Fruit fly (Drosophila melanogaster) whole organism, embryonic: ENCODE data around the gene Atf3.

ENCODE experiments used
- Abd-B ChIP-seq: fragments of 200-800 bp; sonication (Bioruptor generic); optimal IDR thresholded peaks from 2 replicates; lab custom pipeline; 2018; ENCODE audit warnings: missing biosample characterization, mild to moderate bottlenecking, missing genetic modification characterization, moderate library complexity
- Blimp-1 ChIP-seq: fragments of 200-800 bp; sonication (Bioruptor generic); optimal IDR thresholded peaks from 3 replicates; lab custom pipeline; 2018; ENCODE audit warnings: missing biosample characterization, missing genetic modification characterization, mild to moderate bottlenecking, moderate library complexity, missing genetic modification reagents
- CG12744 ChIP-seq: fragments of 200-800 bp; sonication (Bioruptor generic); optimal IDR thresholded peaks from 2 replicates; lab custom pipeline; 2016; ENCODE audit warnings: missing biosample characterization, missing genetic modification characterization
- CG16815 ChIP-seq: fragments of 200-800 bp; sonication (Bioruptor generic); optimal IDR thresholded peaks from 3 replicates; lab custom pipeline; 2017; ENCODE audit warnings: missing biosample characterization, mild to moderate bottlenecking, missing genetic modification characterization
- CG32772 ChIP-seq: fragments of 200-800 bp; sonication (Bioruptor generic); IDR thresholded peaks from 2 replicates; pipeline ENCODE4 v1.3.6; 2022; ENCODE audit warnings: missing biosample characterization, missing genetic modification characterization
- CG4820 ChIP-seq: fragments of 200-800 bp; sonication (Bioruptor generic); optimal IDR thresholded peaks from 3 replicates; lab custom pipeline; 2016; ENCODE audit warnings: missing biosample characterization, missing genetic modification characterization
- E2f1 ChIP-seq: fragments of 200-800 bp; sonication (Bioruptor generic); IDR thresholded peaks from 2 replicates; pipeline ENCODE4 v1.3.6; 2022; ENCODE audit warnings: missing biosample characterization, missing genetic modification characterization
- bbx ChIP-seq: fragments of 200-800 bp; sonication (Bioruptor generic); IDR thresholded peaks from 2 replicates; pipeline ENCODE4 v1.3.6; 2022; ENCODE audit warnings: missing biosample characterization, missing genetic modification characterization; ENCODE audit not compliant: partially characterized antibody
- cad ChIP-seq: fragments of >200 bp; optimal IDR thresholded peaks from 2 replicates; lab custom pipeline; 2017; ENCODE audit warnings: missing biosample characterization, missing genetic modification characterization
- p53 ChIP-seq: fragments of 200-800 bp; sonication (Bioruptor generic); optimal IDR thresholded peaks from 2 replicates; lab custom pipeline; 2016; ENCODE audit warnings: missing biosample characterization, missing genetic modification characterization
- tin ChIP-seq: fragments of 200-800 bp; sonication (Bioruptor generic); optimal IDR thresholded peaks from 3 replicates; lab custom pipeline; 2016; ENCODE audit warnings: missing biosample characterization, missing genetic modification characterization
- ttk ChIP-seq: fragments of 200-800 bp; sonication (Bioruptor generic); IDR thresholded peaks from 2 replicates; pipeline ENCODE4 v2.1.2; 2022; ENCODE audit warnings: missing biosample characterization, missing genetic modification characterization
- yki ChIP-seq: fragments of >200 bp; optimal IDR thresholded peaks from 3 replicates; lab custom pipeline; 2018

Atf3 gene

dm6 chrX:1199246-1199645, 75.8 kb downstream of the Atf3 start, which contains the start of gene CG14625:
Gene CG14625 (plus strand): TSS chrX:1199546.
- no peak for TF ChIP-seq Abd-B
- no peak for TF ChIP-seq CG12744 (GFP tag; lab: Kevin White, UChicago)
- peak; percentile 10 for TF ChIP-seq Blimp-1

- TF ChIP-seq ttk (GFP tag; lab: Robert Waterston, UW) (no peak), tin (no peak), p53 (GFP tag; lab: Kevin White, UChicago) (no peak), yki (lab: Kevin White, UChicago) (no peak), E2f1 (GFP tag; lab: Robert Waterston, UW) (no peak), CG4820 (no peak), bbx (GFP tag; lab: Robert Waterston, UW) (no peak), CG16815 (GFP tag; lab: Kevin White, UChicago) (no peak), CG32772 (GFP tag; lab: Robert Waterston, UW) (no peak), cad (no peak)
These were observed 77.2 kb downstream of the Atf3 start for dm6 chrX:1197862-1198261.
